Fruit fly (Drosophila melanogaster): ENCODE results near the gene ND-51.

The ND-51 gene

dm6 chr2L:6070656-6071231 is 8.2 kb upstream of the ND-51 start, which contains the start of the genes CG9154 and Kr-h2 (continued):
- TF ChIP-seq CG10654 (GFP tag; optimal IDR thresholded peaks at IDR 0.05) (no peak), dm (GFP tag; optimal IDR thresholded peaks at IDR 0.05) (peak; percentile 26), Eip74EF (GFP tag; optimal IDR thresholded peaks at IDR 0.05) (no peak), zen (tag; optimal IDR thresholded peaks at IDR 0.05) (peak; percentile 34), Atf3 (GFP tag; optimal IDR thresholded peaks at IDR 0.05) (no peak), fd102C (GFP tag; optimal IDR thresholded peaks at IDR 0.05) (no peak), CG12769 (tag; optimal IDR thresholded peaks at IDR 0.05) (peak; percentile 5), pzg (GFP tag; optimal IDR thresholded peaks at IDR 0.05) (peak; percentile 87), Mes4 (GFP tag; optimal IDR thresholded peaks at IDR 0.05) (peak; percentile 23), nerfin-2 (GFP tag; IDR thresholded peaks at IDR 0.05; ENCODE audit: partially characterized antibody) (peak; percentile 68), org-1 (GFP tag; optimal IDR thresholded peaks at IDR 0.05) (no peak), dmrt11E (tag; optimal IDR thresholded peaks at IDR 0.05) (peak; percentile 11), az2 (GFP tag; optimal IDR thresholded peaks at IDR 0.05) (no peak), row (GFP tag; IDR thresholded peaks at IDR 0.05) (peak; percentile 71), grn (GFP tag; optimal IDR thresholded peaks at IDR 0.05) (no peak), Neu2 (GFP tag; optimal IDR thresholded peaks at IDR 0.05; ENCODE audit: borderline replicate concordance) (no peak), CHES-1-like (GFP tag; optimal IDR thresholded peaks at IDR 0.05) (peak; percentile 32), CG34422 (GFP tag; IDR thresholded peaks at IDR 0.05) (peak; percentile 11; the same call in 1 of the 3 replicates), vnd (GFP tag; IDR thresholded peaks at IDR 0.05; ENCODE audit: partially characterized antibody) (peak; percentile 68), yki (optimal IDR thresholded peaks at IDR 0.05) (no peak), toy (GFP tag; IDR thresholded peaks at IDR 0.05) (no peak), Sry-β (GFP tag; optimal IDR thresholded peaks at IDR 0.05) (peak; percentile 28), CG16779 (GFP tag; IDR thresholded peaks at IDR 0.05) (no peak), Deaf1 (tag; optimal IDR thresholded peaks at IDR 0.05) (peak; percentile 33), Doc3 (GFP tag; IDR thresholded peaks at IDR 0.05; ENCODE audit: partially characterized antibody) (peak; percentile 44; the same call in 2 of the 3 replicates), HLH54F (GFP tag; optimal IDR thresholded peaks at IDR 0.05) (peak; percentile 15), CG12236 (GFP tag; optimal IDR thresholded peaks at IDR 0.05) (no peak), CG17186 (GFP tag; optimal IDR thresholded peaks at IDR 0.05) (peak; percentile 42), CG12391 (tag; optimal IDR thresholded peaks at IDR 0.05) (peak; percentile 62), CG34376 (GFP tag; optimal IDR thresholded peaks at IDR 0.05) (peak; percentile 56), Dad (GFP tag; optimal IDR thresholded peaks at IDR 0.05) (no peak), CG4424 (GFP tag; optimal IDR thresholded peaks at IDR 0.05) (peak; percentile 23), CG8281 (tag; optimal IDR thresholded peaks at IDR 0.05) (no peak), Nf-YB (GFP tag; optimal IDR thresholded peaks at IDR 0.05) (no peak), CG9437 (GFP tag; optimal IDR thresholded peaks at IDR 0.05) (peak; percentile 91), CG15601 (tag; optimal IDR thresholded peaks at IDR 0.05) (peak; percentile 48), pho (GFP tag; optimal IDR thresholded peaks at IDR 0.05) (no peak), ranshi (GFP tag; IDR thresholded peaks at IDR 0.05) (no peak), MBD-R2 (GFP tag; IDR thresholded peaks at IDR 0.05) (peak; percentile 37; the same call in 1 of the 2 replicates), CG4360 (GFP tag; IDR thresholded peaks at IDR 0.05) (no peak), Jarid2 (GFP tag; optimal IDR thresholded peaks at IDR 0.05) (peak; percentile 14), lmd (GFP tag; IDR thresholded peaks at IDR 0.05) (no peak), gro (GFP tag; optimal IDR thresholded peaks at IDR 0.05) (no peak), BtbVII (GFP tag; optimal IDR thresholded peaks at IDR 0.05) (no peak), CrebB (tag; optimal IDR thresholded peaks at IDR 0.05) (no peak), Chrac-16 (GFP tag; optimal IDR thresholded peaks at IDR 0.05) (peak; percentile 3), CG10267 (tag; optimal IDR thresholded peaks at IDR 0.05) (peak; percentile 57), CG1832 (GFP tag; optimal IDR thresholded peaks at IDR 0.05) (no peak), Mad (GFP tag; optimal IDR thresholded peaks at IDR 0.05) (no peak), odd (GFP tag; optimal IDR thresholded peaks at IDR 0.05) (no peak)
